Worm (Caenorhabditis elegans): Measurements from ENCODE around the gene tpst-1.

tpst-1 gene

ce11 chrIII:12699194-12699593 lies 37.1 kb upstream of the tpst-1 start, which contains the start of gene sas-1:
Gene sas-1, plus strand, starts transcription at chrIII:12699494.
- TF ChIP-seq nhr-232 (tag; optimal IDR thresholded peaks at IDR 0.05) = no peak
- no peak for TF ChIP-seq ceh-22 (tag; optimal IDR thresholded peaks at IDR 0.05)
- TF ChIP-seq pros-1 (tag; optimal IDR thresholded peaks at IDR 0.05) = no peak
- no peak for TF ChIP-seq unc-55 (GFP tag; optimal IDR thresholded peaks at IDR 0.05)
- TF ChIP-seq sox-2 (GFP tag; IDR thresholded peaks at IDR 0.05) = no peak
- no peak for TF ChIP-seq hlh-6 (tag; optimal IDR thresholded peaks at IDR 0.05)
- TF ChIP-seq madf-2 (tag; optimal IDR thresholded peaks at IDR 0.05) = no peak

- TF ChIP-seq sox-2 (GFP tag; IDR thresholded peaks at IDR 0.05) (no peak), nfya-1 (tag; optimal IDR thresholded peaks at IDR 0.05) (peak; percentile 70)
Measured at ce11 chrIII:12697591-12697990, 35.5 kb upstream of the tpst-1 start.

- TF ChIP-seq sox-4 (tag; optimal IDR thresholded peaks at IDR 0.05) (no peak), hlh-30 (tag; optimal IDR thresholded peaks at IDR 0.05; ENCODE audit: insufficient read depth) (peak; percentile 90), tbx-2 (tag; optimal IDR thresholded peaks at IDR 0.05) (peak; percentile 29), C38D4.7 (GFP tag; optimal IDR thresholded peaks at IDR 0.05) (no peak), pqm-1 (tag; optimal IDR thresholded peaks at IDR 0.05) (no peak), gmeb-2 (tag; optimal IDR thresholded peaks at IDR 0.05) (no peak), zip-5 (tag; optimal IDR thresholded peaks at IDR 0.05) (no peak), fax-1 (tag; optimal IDR thresholded peaks at IDR 0.05) (no peak), F13H6.1 (tag; optimal IDR thresholded peaks at IDR 0.05) (no peak), nhr-232 (tag; optimal IDR thresholded peaks at IDR 0.05) (no peak), mec-3 (tag; optimal IDR thresholded peaks at IDR 0.05; ENCODE audit: borderline replicate concordance) (no peak), rnt-1 (tag; optimal IDR thresholded peaks at IDR 0.05) (peak; percentile 6), pag-3 (tag; optimal IDR thresholded peaks at IDR 0.05; ENCODE audit: borderline replicate concordance) (no peak), K09A11.1 (tag; optimal IDR thresholded peaks at IDR 0.05; ENCODE audit: insufficient read depth) (peak; percentile 32), nfya-1 (tag; optimal IDR thresholded peaks at IDR 0.05) (peak; percentile 79), pha-4 (tag; optimal IDR thresholded peaks at IDR 0.05) (no peak), pha-2 (tag; optimal IDR thresholded peaks at IDR 0.05) (no peak), ceh-34 (tag; optimal IDR thresholded peaks at IDR 0.05) (peak; percentile 53), ceh-48 (tag; optimal IDR thresholded peaks at IDR 0.05) (no peak), ets-4 (tag; optimal IDR thresholded peaks at IDR 0.05) (no peak), ceh-31 (tag; optimal IDR thresholded peaks at IDR 0.05) (peak; percentile 37), ref-2 (tag; optimal IDR thresholded peaks at IDR 0.05) (peak; percentile 29), ceh-30 (tag; optimal IDR thresholded peaks at IDR 0.05) (no peak), dve-1 (tag; optimal IDR thresholded peaks at IDR 0.05) (no peak), elt-2 (tag; optimal IDR thresholded peaks at IDR 0.05) (no peak), Y22D7AL.16 (tag; optimal IDR thresholded peaks at IDR 0.05) (no peak), npax-4 (tag; optimal IDR thresholded peaks at IDR 0.05) (no peak), nhr-11 (tag; optimal IDR thresholded peaks at IDR 0.05) (no peak), dmd-4 (tag; optimal IDR thresholded peaks at IDR 0.05; ENCODE audit: borderline replicate concordance) (no peak), hlh-8 (tag; optimal IDR thresholded peaks at IDR 0.05) (no peak), C08G9.2 (tag; optimal IDR thresholded peaks at IDR 0.05) (no peak), pax-1 (tag; optimal IDR thresholded peaks at IDR 0.05) (peak; percentile 62), K02D7.2 (tag; optimal IDR thresholded peaks at IDR 0.05) (no peak), syd-9 (tag; optimal IDR thresholded peaks at IDR 0.05) (no peak), unc-42 (tag; optimal IDR thresholded peaks at IDR 0.05) (peak; percentile 54), tbx-7 (tag; optimal IDR thresholded peaks at IDR 0.05) (no peak), elt-4 (tag; optimal IDR thresholded peaks at IDR 0.05) (no peak), madf-2 (tag; optimal IDR thresholded peaks at IDR 0.05) (no peak), fkh-6 (tag; optimal IDR thresholded peaks at IDR 0.05) (no peak), ceh-24 (tag; optimal IDR thresholded peaks at IDR 0.05) (no peak), hlh-13 (GFP tag; optimal IDR thresholded peaks at IDR 0.05) (no peak), unc-86 (tag; optimal IDR thresholded peaks at IDR 0.05) (peak; percentile 8), sdc-2 (tag; optimal IDR thresholded peaks at IDR 0.05) (no peak), che-1 (tag; optimal IDR thresholded peaks at IDR 0.05) (no peak)
Measured at ce11 chrIII:12687872-12688375, 25.8 kb upstream of the tpst-1 start, which contains the start of the genes rsp-3 and spin-4. Gene rsp-3, minus strand, starts transcription at chrIII:12687922. Gene spin-4, plus strand, starts transcription at chrIII:12688318.
